Fruit fly (Drosophila melanogaster) whole organism, embryonic: Measurements from ENCODE around the gene Nsf2.

Experiments used
- Blimp-1 ChIP-seq: fragments of 200-800 bp; sonication (Bioruptor generic); optimal IDR thresholded peaks from 3 replicates; lab custom pipeline; 2018; ENCODE audit warnings: missing biosample characterization, missing genetic modification characterization, mild to moderate bottlenecking, moderate library complexity, missing genetic modification reagents
- CG12155 ChIP-seq: fragments of 200-800 bp; sonication (Bioruptor generic); optimal IDR thresholded peaks from 3 replicates; lab custom pipeline; 2016; ENCODE audit warnings: missing biosample characterization, missing genetic modification characterization
- CG14965 ChIP-seq: fragments of 200-800 bp; sonication (Bioruptor generic); optimal IDR thresholded peaks from 2 replicates; lab custom pipeline; 2016; ENCODE audit warnings: missing biosample characterization, missing genetic modification characterization, borderline replicate concordance
- CG1529 ChIP-seq: fragments of 200-800 bp; sonication (Bioruptor generic); optimal IDR thresholded peaks from 3 replicates; lab custom pipeline; 2018; ENCODE audit warnings: missing biosample characterization, missing genetic modification characterization
- CG1832 ChIP-seq: fragments of 200-800 bp; sonication (Bioruptor generic); optimal IDR thresholded peaks from 2 replicates; lab custom pipeline; 2017; ENCODE audit warnings: missing biosample characterization, mild to moderate bottlenecking, missing genetic modification characterization, inconsistent platforms
- CG30431 ChIP-seq: fragments of 200-800 bp; sonication (Bioruptor generic); optimal IDR thresholded peaks from 2 replicates; lab custom pipeline; 2017; ENCODE audit warnings: missing biosample characterization, missing genetic modification characterization
- CG31388 ChIP-seq: fragments of 200-800 bp; sonication (Bioruptor generic); optimal IDR thresholded peaks from 2 replicates; lab custom pipeline; 2016; ENCODE audit warnings: missing biosample characterization, missing genetic modification characterization
- CG33213 ChIP-seq: fragments of 200-800 bp; sonication (Bioruptor generic); optimal IDR thresholded peaks from 3 replicates; lab custom pipeline; 2016; ENCODE audit warnings: missing biosample characterization, missing genetic modification characterization
- CG33557 ChIP-seq: fragments of 200-800 bp; sonication (Bioruptor generic); optimal IDR thresholded peaks from 2 replicates; lab custom pipeline; 2019; ENCODE audit warnings: missing biosample characterization, mild to moderate bottlenecking, missing genetic modification characterization, moderate library complexity
- CG34376 ChIP-seq: fragments of 200-800 bp; sonication (Bioruptor generic); optimal IDR thresholded peaks from 2 replicates; lab custom pipeline; 2018; ENCODE audit warnings: missing biosample characterization, mild to moderate bottlenecking, missing genetic modification characterization
- CG3726 ChIP-seq: fragments of 200-800 bp; sonication (Bioruptor generic); IDR thresholded peaks from 3 replicates; pipeline ENCODE4, ENCODE4 v1.3.6; 2022; ENCODE audit warnings: missing biosample characterization, missing genetic modification characterization
- CG3847 ChIP-seq: fragments of 200-800 bp; sonication (Bioruptor generic); IDR thresholded peaks from 2 replicates; pipeline ENCODE4 v1.3.6; 2022; ENCODE audit warnings: missing biosample characterization, missing genetic modification characterization
- CG4328 ChIP-seq: fragments of 200-800 bp; sonication (Bioruptor generic); optimal IDR thresholded peaks from 3 replicates; lab custom pipeline; 2017; ENCODE audit warnings: missing biosample characterization, missing genetic modification reagents, missing genetic modification characterization
- CG4730 ChIP-seq: fragments of 200-800 bp; sonication (Bioruptor generic); IDR thresholded peaks from 2 replicates; pipeline ENCODE4 v1.3.6; 2022; ENCODE audit warnings: missing biosample characterization, missing genetic modification characterization
- CG4820 ChIP-seq: fragments of 200-800 bp; sonication (Bioruptor generic); optimal IDR thresholded peaks from 3 replicates; lab custom pipeline; 2016; ENCODE audit warnings: missing biosample characterization, missing genetic modification characterization
- CG6791 ChIP-seq: fragments of 200-800 bp; sonication (Bioruptor generic); IDR thresholded peaks from 3 replicates; pipeline ENCODE4 v1.3.6; 2022; ENCODE audit warnings: missing biosample characterization, missing genetic modification characterization; ENCODE audit not compliant: partially characterized antibody
- CG9876 ChIP-seq: fragments of 200-800 bp; sonication (Bioruptor generic); optimal IDR thresholded peaks from 2 replicates; lab custom pipeline; 2016; ENCODE audit warnings: missing biosample characterization, missing genetic modification characterization
- E2f2 ChIP-seq: fragments of 200-800 bp; sonication (Bioruptor generic); IDR thresholded peaks from 2 replicates; pipeline ENCODE4 v1.3.6; 2022; ENCODE audit warnings: missing biosample characterization, missing genetic modification characterization
- Fer3 ChIP-seq: fragments of 200-800 bp; sonication (Bioruptor generic); optimal IDR thresholded peaks from 2 replicates; lab custom pipeline; 2018; ENCODE audit warnings: missing biosample characterization, mild to moderate bottlenecking, missing genetic modification characterization, moderate library complexity
- Gsc ChIP-seq: fragments of 200-800 bp; sonication (Bioruptor generic); IDR thresholded peaks from 2 replicates; pipeline ENCODE4 v1.3.6; 2022; ENCODE audit warnings: missing biosample characterization, missing genetic modification characterization
- HLH4C ChIP-seq: fragments of 200-800 bp; sonication (Bioruptor generic); IDR thresholded peaks from 3 replicates; pipeline ENCODE4 v1.3.6; 2022; ENCODE audit warnings: missing biosample characterization, missing genetic modification characterization; ENCODE audit not compliant: partially characterized antibody
- HLH54F ChIP-seq: fragments of 200-800 bp; sonication (Bioruptor generic); optimal IDR thresholded peaks from 3 replicates; lab custom pipeline; 2016; ENCODE audit warnings: missing biosample characterization, missing genetic modification characterization
- Hmx ChIP-seq: fragments of 200-800 bp; sonication (Bioruptor generic); optimal IDR thresholded peaks from 2 replicates; lab custom pipeline; 2016; ENCODE audit warnings: missing biosample characterization, missing genetic modification characterization
- Hr78 ChIP-seq, 2 experiments: fragments of 200-800 bp in 1 of 2; fragments of >200 bp in 1 of 2; sonication (Bioruptor generic) in 1 of 2; optimal IDR thresholded peaks; 2 replicates each; lab custom pipeline; 2017 to 2019; ENCODE audit warnings: missing biosample characterization in 2 of 2, missing genetic modification characterization in 2 of 2, mild to moderate bottlenecking in 1 of 2, moderate library complexity in 1 of 2
- Kr ChIP-seq: fragments of 200-800 bp; sonication (Bioruptor generic); optimal IDR thresholded peaks from 2 replicates; lab custom pipeline; 2017; ENCODE audit warnings: missing biosample characterization, mild to moderate bottlenecking, missing genetic modification characterization
- NC2α ChIP-seq: fragments of 200-800 bp; sonication (Bioruptor generic); optimal IDR thresholded peaks from 2 replicates; lab custom pipeline; 2016; ENCODE audit warnings: missing biosample characterization, missing genetic modification characterization
- Nf-YA ChIP-seq: fragments of 200-800 bp; sonication (Bioruptor generic); IDR thresholded peaks from 2 replicates; pipeline ENCODE4 v1.3.6; 2022; ENCODE audit warnings: missing biosample characterization, missing genetic modification characterization
- PHDP ChIP-seq: fragments of 200-800 bp; sonication (Bioruptor generic); optimal IDR thresholded peaks from 3 replicates; lab custom pipeline; 2018; ENCODE audit warnings: missing biosample characterization, mild to moderate bottlenecking, missing genetic modification characterization, moderate library complexity
- Ptx1 ChIP-seq: fragments of 200-800 bp; sonication (Bioruptor generic); IDR thresholded peaks from 2 replicates; pipeline ENCODE4 v1.3.6; 2022; ENCODE audit warnings: missing biosample characterization, missing genetic modification characterization
- Ssrp ChIP-seq: fragments of 200-800 bp; sonication (Bioruptor generic); optimal IDR thresholded peaks from 2 replicates; lab custom pipeline; 2018; ENCODE audit warnings: missing biosample characterization, mild to moderate bottlenecking, missing genetic modification characterization, moderate library complexity
- TFAM ChIP-seq: fragments of 200-800 bp; sonication (Bioruptor generic); optimal IDR thresholded peaks from 2 replicates; lab custom pipeline; 2017; ENCODE audit warnings: missing biosample characterization, missing genetic modification characterization, inconsistent platforms
- Taf1 ChIP-seq: fragments of 200-800 bp; sonication (Bioruptor generic); IDR thresholded peaks from 2 replicates; pipeline ENCODE4 v1.3.6; 2022; ENCODE audit warnings: missing biosample characterization, missing genetic modification characterization
- Tbp ChIP-seq: fragments of >200 bp; optimal IDR thresholded peaks from 2 replicates; lab custom pipeline; 2018; ENCODE audit warnings: missing biosample characterization, missing genetic modification characterization
- cas ChIP-seq: fragments of 200-800 bp; sonication (Bioruptor generic); IDR thresholded peaks from 2 replicates; pipeline ENCODE4 v1.3.6; 2022; ENCODE audit warnings: missing biosample characterization, missing genetic modification characterization
- ci ChIP-seq: fragments of 200-800 bp; sonication (Bioruptor generic); IDR thresholded peaks from 3 replicates; pipeline ENCODE4 v1.3.6; 2022; ENCODE audit warnings: missing biosample characterization, missing genetic modification characterization
- danr ChIP-seq: fragments of 200-800 bp; sonication (Bioruptor generic); IDR thresholded peaks from 2 replicates; pipeline ENCODE4 v1.3.6; 2022; ENCODE audit warnings: missing biosample characterization, missing genetic modification characterization
- fru ChIP-seq: fragments of >200 bp; optimal IDR thresholded peaks from 2 replicates; lab custom pipeline; 2017
- ham ChIP-seq: fragments of 200-800 bp; sonication (Bioruptor generic); IDR thresholded peaks from 2 replicates; pipeline ENCODE4 v1.3.6; 2022; ENCODE audit warnings: missing biosample characterization, missing genetic modification characterization
- nau ChIP-seq: fragments of 200-800 bp; sonication (Bioruptor generic); optimal IDR thresholded peaks from 3 replicates; lab custom pipeline; 2017; ENCODE audit warnings: missing biosample characterization, mild to moderate bottlenecking, missing genetic modification characterization, missing genetic modification reagents
- onecut ChIP-seq: fragments of 200-800 bp; sonication (Bioruptor generic); IDR thresholded peaks from 2 replicates; pipeline ENCODE4 v1.3.6; 2022; ENCODE audit warnings: missing biosample characterization, missing genetic modification characterization
- pb ChIP-seq: fragments of 200-800 bp; sonication (Bioruptor generic); optimal IDR thresholded peaks from 3 replicates; lab custom pipeline; 2016; ENCODE audit warnings: missing biosample characterization, missing genetic modification characterization
- phol ChIP-seq: fragments of 200-800 bp; sonication (Bioruptor generic); optimal IDR thresholded peaks from 3 replicates; lab custom pipeline; 2018; ENCODE audit warnings: missing biosample characterization, mild to moderate bottlenecking, missing genetic modification characterization, moderate library complexity
- ranshi ChIP-seq: fragments of 200-800 bp; sonication (Bioruptor generic); IDR thresholded peaks from 2 replicates; pipeline ENCODE4 v1.3.6; 2022; ENCODE audit warnings: missing biosample characterization, missing genetic modification characterization
- repo ChIP-seq: fragments of 200-800 bp; sonication (Bioruptor generic); optimal IDR thresholded peaks from 2 replicates; lab custom pipeline; 2016; ENCODE audit warnings: missing biosample characterization, missing genetic modification characterization
- scrt ChIP-seq: fragments of 200-800 bp; sonication (Bioruptor generic); optimal IDR thresholded peaks from 2 replicates; lab custom pipeline; 2018; ENCODE audit warnings: missing biosample characterization, mild to moderate bottlenecking, missing genetic modification characterization, moderate library complexity
- sima ChIP-seq: fragments of 200-800 bp; sonication (Bioruptor generic); optimal IDR thresholded peaks from 2 replicates; lab custom pipeline; 2016; ENCODE audit warnings: missing biosample characterization, missing genetic modification characterization
- slbo ChIP-seq: fragments of 200-800 bp; sonication (Bioruptor generic); IDR thresholded peaks from 2 replicates; pipeline ENCODE4 v1.3.6; 2022; ENCODE audit warnings: missing biosample characterization, missing genetic modification characterization
- tio ChIP-seq: fragments of 200-800 bp; sonication (Bioruptor generic); optimal IDR thresholded peaks from 2 replicates; lab custom pipeline; 2017; ENCODE audit warnings: missing biosample characterization, missing genetic modification characterization, inconsistent platforms
- ttk ChIP-seq: fragments of 200-800 bp; sonication (Bioruptor generic); IDR thresholded peaks from 2 replicates; pipeline ENCODE4 v2.1.2; 2022; ENCODE audit warnings: missing biosample characterization, missing genetic modification characterization
- unc-4 ChIP-seq: fragments of 200-800 bp; sonication (Bioruptor generic); IDR thresholded peaks from 2 replicates; pipeline ENCODE4 v1.3.6; 2022; ENCODE audit warnings: missing biosample characterization, missing genetic modification characterization; ENCODE audit not compliant: partially characterized antibody
- vfl ChIP-seq: fragments of 200-800 bp; sonication (Bioruptor generic); optimal IDR thresholded peaks from 2 replicates; lab custom pipeline; 2016; ENCODE audit warnings: missing biosample characterization, missing genetic modification characterization
- z ChIP-seq: fragments of 200-800 bp; sonication (Bioruptor generic); IDR thresholded peaks from 3 replicates; pipeline ENCODE4 v1.3.6; 2022; ENCODE audit warnings: missing biosample characterization, missing genetic modification characterization

Gene Nsf2

dm6 chr3R:13839883-13840412, 2.2 kb upstream of the Nsf2 start, which contains the start of gene CG31495 (continued):
- TF ChIP-seq ham (GFP tag; lab: Robert Waterston, UW): no peak
- TF ChIP-seq Ptx1: no peak
- no peak for TF ChIP-seq TFAM (GFP tag; lab: Kevin White, UChicago)
- no peak for TF ChIP-seq Kr (GFP tag; lab: Kevin White, UChicago)
- TF ChIP-seq CG3847: peak; percentile 59
- no peak for TF ChIP-seq Ssrp
- no peak for TF ChIP-seq sima (GFP tag; lab: Kevin White, UChicago)
- peak; percentile 45 for TF ChIP-seq CG33213 (GFP tag; lab: Kevin White, UChicago)
- no peak for TF ChIP-seq CG9876 (GFP tag; lab: Kevin White, UChicago)
- no peak for TF ChIP-seq tio (GFP tag; lab: Kevin White, UChicago)
- no peak for TF ChIP-seq ranshi (GFP tag; lab: Robert Waterston, UW)
- no peak for TF ChIP-seq CG3726
- no peak for TF ChIP-seq Gsc (GFP tag; lab: Robert Waterston, UW)
- TF ChIP-seq HLH4C: peak; percentile 74
- TF ChIP-seq CG4820 (GFP tag; lab: Kevin White, UChicago): no peak
- peak; percentile 52 for TF ChIP-seq slbo (GFP tag; lab: Robert Waterston, UW)
- TF ChIP-seq Hr78 (GFP tag; optimal IDR thresholded peaks at IDR 0.05; lab: Kevin White, UChicago): no peak
- TF ChIP-seq ci: no peak
- TF ChIP-seq Blimp-1 (GFP tag; lab: Kevin White, UChicago): no peak
- TF ChIP-seq CG33557 (GFP tag; lab: Kevin White, UChicago): no peak
- no peak for TF ChIP-seq PHDP
- TF ChIP-seq CG6791 (GFP tag; lab: Robert Waterston, UW): peak; percentile 62; the same call in 1 of the 3 replicates
- no peak for TF ChIP-seq CG1529 (GFP tag; lab: Kevin White, UChicago)
- TF ChIP-seq danr: no peak
- TF ChIP-seq pb (GFP tag; lab: Kevin White, UChicago): no peak
- TF ChIP-seq phol (tag; lab: Kevin White, UChicago): peak; percentile 67
- TF ChIP-seq CG1832 (GFP tag; lab: Kevin White, UChicago): no peak
- TF ChIP-seq CG14965 (GFP tag; lab: Kevin White, UChicago): no peak
- TF ChIP-seq CG4328 (GFP tag; lab: Kevin White, UChicago): no peak
- TF ChIP-seq cas (GFP tag; lab: Robert Waterston, UW): no peak
- peak; percentile 81 for TF ChIP-seq E2f2 (GFP tag; lab: Robert Waterston, UW)
- TF ChIP-seq Nf-YA (GFP tag; lab: Robert Waterston, UW): no peak
- no peak for TF ChIP-seq z (GFP tag; lab: Robert Waterston, UW)
- no peak for TF ChIP-seq NC2α (GFP tag; lab: Kevin White, UChicago)
- no peak for TF ChIP-seq vfl (GFP tag; lab: Kevin White, UChicago)
- no peak for TF ChIP-seq CG4730 (GFP tag; lab: Robert Waterston, UW)
- TF ChIP-seq onecut (GFP tag; lab: Robert Waterston, UW): no peak
- TF ChIP-seq repo (GFP tag; lab: Kevin White, UChicago): no peak
- TF ChIP-seq Taf1 (GFP tag; lab: Robert Waterston, UW): no peak
- TF ChIP-seq Tbp (GFP tag; lab: Kevin White, UChicago): no peak
- TF ChIP-seq ttk (GFP tag; lab: Robert Waterston, UW): no peak
- TF ChIP-seq CG31388 (GFP tag; lab: Kevin White, UChicago): no peak
- no peak for TF ChIP-seq Hmx (GFP tag; lab: Kevin White, UChicago)
- no peak for TF ChIP-seq Fer3 (tag; lab: Kevin White, UChicago)
- TF ChIP-seq CG34376 (GFP tag; lab: Kevin White, UChicago): no peak
- TF ChIP-seq CG12155: peak; percentile 27
- no peak for TF ChIP-seq nau (GFP tag; lab: Kevin White, UChicago)
- peak; percentile 11 for TF ChIP-seq HLH54F (GFP tag; lab: Kevin White, UChicago)
- TF ChIP-seq fru (lab: Kevin White, UChicago): no peak
- TF ChIP-seq scrt (GFP tag; lab: Kevin White, UChicago): no peak
- TF ChIP-seq CG30431 (GFP tag; lab: Kevin White, UChicago): no peak
- TF ChIP-seq unc-4 (GFP tag; lab: Robert Waterston, UW): peak; percentile 41
